Worm (Caenorhabditis elegans) whole organism, L4/young adult: ENCODE results near the gene trx-2.
"Not testable (repeated sequence)": the region's sequence is repeated elsewhere in the genome, so short reads cannot be mapped to it uniquely, and the experiment has no call there.

Experiments
- W03F9.2 ChIP-seq: fragments of 150-350 bp; optimal IDR thresholded peaks from 2 replicates; lab custom pipeline; 2014; ENCODE audit warnings: missing biosample characterization, missing genetic modification characterization
- dao-5 ChIP-seq: sonication (generic microtip); optimal IDR thresholded peaks from 2 replicates; lab custom pipeline; 2016; ENCODE audit warnings: missing genotype, missing genetic modification characterization, moderate library complexity, missing compliant biosample characterization
- him-1 ChIP-seq: sonication (generic microtip); optimal IDR thresholded peaks from 2 replicates; lab custom pipeline; 2016; ENCODE audit warnings: missing genotype, missing genetic modification reagents, missing genetic modification characterization, missing compliant biosample characterization

Gene trx-2

ce11 chrV:10339200-10339599 lies 24.7 kb downstream of the trx-2 start, which contains the start of gene K07C5.2:
K07C5.2 (plus strand) TSS chrV:10339500.
- no peak for TF ChIP-seq him-1
- TF ChIP-seq W03F9.2: no peak
- TF ChIP-seq dao-5 (tag; lab: Kevin White, UChicago): no peak

- not testable (repeated sequence) for TF ChIP-seq him-1; W03F9.2; dao-5 (tag; lab: Kevin White, UChicago)
These were observed 27.4 kb downstream of the trx-2 start, which contains the start of gene K07C5.13 for ce11 chrV:10341905-10342328. K07C5.13 (plus strand) TSS chrV:10342055.

- TF ChIP-seq W03F9.2 (no peak), him-1 (no peak), dao-5 (tag; lab: Kevin White, UChicago) (no peak)
These were observed 28.4 kb downstream of the trx-2 start, which contains the start of gene K07C5.3 for ce11 chrV:10342904-10343303. K07C5.3 (plus strand) TSS chrV:10343032.

- no peak for TF ChIP-seq him-1
These were observed 35.6 kb downstream of the trx-2 start, which contains the start of gene K07C5.9 for ce11 chrV:10350054-10350453. K07C5.9 (minus strand) TSS chrV:10350154.

DNA sequence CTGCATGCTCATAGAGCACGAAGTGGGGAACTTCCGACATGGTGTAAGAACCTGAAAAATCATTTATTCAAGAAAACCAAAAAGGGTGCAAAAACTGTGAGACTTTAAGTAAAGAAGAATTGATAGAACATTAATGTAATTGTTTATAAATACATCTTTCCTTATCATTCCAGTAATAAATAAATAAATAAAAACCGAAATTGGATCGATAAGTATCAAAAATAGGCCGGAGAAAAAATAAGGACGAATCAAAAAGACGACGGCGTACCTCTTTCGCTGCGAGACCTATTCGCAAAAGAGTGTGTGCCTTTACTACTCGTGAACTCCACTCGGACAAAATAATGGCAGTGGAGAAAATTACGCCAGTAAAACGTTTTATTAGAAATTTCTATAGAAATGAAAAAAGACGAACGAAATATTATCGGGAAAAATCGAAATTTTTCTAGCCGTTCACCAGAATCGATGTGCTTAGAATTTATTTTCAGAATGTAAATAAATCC lies 38.5 kb downstream of the trx-2 start, which contains the start of gene nol-56:
nol-56 (minus strand) TSS at position 51 of the 500 bp plus-strand sequence.
- TF ChIP-seq him-1: peak; percentile 28
- TF ChIP-seq W03F9.2: peak; percentile 93
- no peak for TF ChIP-seq dao-5 (tag; lab: Kevin White, UChicago)

ce11 chrV:10355773-10356335 lies 41.4 kb downstream of the trx-2 start, which contains the start of gene sluh-7:
sluh-7 (minus strand) TSS chrV:10355823.
- peak; percentile 32 for TF ChIP-seq him-1
- TF ChIP-seq W03F9.2: peak; percentile 86
- no peak for TF ChIP-seq dao-5 (tag; lab: Kevin White, UChicago)

DNA sequence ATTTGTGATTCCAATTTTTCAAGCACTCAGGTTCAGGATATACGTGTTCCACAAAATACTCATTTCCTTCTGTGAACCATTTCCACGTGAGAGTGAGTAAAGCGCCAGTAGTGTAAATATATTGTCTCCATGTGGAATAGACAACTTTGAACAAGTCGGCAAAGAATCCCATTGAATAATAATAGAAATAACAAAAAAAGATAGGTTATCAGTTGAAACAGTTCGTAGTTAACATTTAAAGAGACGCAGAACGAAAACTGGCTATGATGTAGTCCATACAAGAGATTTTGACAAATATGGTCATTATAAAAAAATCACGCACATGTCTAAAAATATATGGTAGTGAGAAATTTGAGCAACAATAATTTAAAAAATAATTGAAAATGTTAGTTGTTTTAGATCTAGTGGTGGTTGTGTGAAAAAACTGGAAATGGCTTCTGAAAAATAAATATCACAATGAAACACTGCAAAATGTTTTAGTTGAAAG lies 43.0 kb downstream of the trx-2 start, which contains the start of gene ceeh-2:
ceeh-2 (minus strand) TSS at position 437 of the 487 bp plus-strand sequence.
- TF ChIP-seq W03F9.2 (no peak), dao-5 (tag; lab: Kevin White, UChicago) (no peak), him-1 (no peak)

ce11 chrV:10358238-10358637 lies 43.8 kb downstream of the trx-2 start, which contains the start of gene ttll-15:
ttll-15 (plus strand) TSS chrV:10358538.
- TF ChIP-seq W03F9.2: no peak

DNA sequence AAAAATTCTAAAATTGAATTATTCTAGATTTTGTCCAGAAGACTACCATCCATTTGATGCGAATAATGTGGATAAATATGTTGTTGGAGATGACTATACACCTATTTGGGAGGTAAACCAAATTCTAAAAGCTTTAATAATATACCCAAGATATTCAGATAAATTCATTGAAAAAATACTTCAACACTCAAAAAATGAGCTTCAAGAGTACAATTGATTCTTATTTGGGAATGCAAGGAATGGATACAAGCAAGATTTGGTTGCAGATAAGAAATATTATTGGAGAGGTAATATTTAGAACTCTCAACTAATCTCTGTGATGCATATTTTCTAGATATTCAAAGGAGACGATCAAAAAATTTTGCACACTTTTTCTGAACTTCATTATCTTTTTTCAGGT lies 45.7 kb downstream of the trx-2 start:
- no peak for TF ChIP-seq him-1
- TF ChIP-seq W03F9.2: no peak
- no peak for TF ChIP-seq dao-5 (tag; lab: Kevin White, UChicago)

DNA sequence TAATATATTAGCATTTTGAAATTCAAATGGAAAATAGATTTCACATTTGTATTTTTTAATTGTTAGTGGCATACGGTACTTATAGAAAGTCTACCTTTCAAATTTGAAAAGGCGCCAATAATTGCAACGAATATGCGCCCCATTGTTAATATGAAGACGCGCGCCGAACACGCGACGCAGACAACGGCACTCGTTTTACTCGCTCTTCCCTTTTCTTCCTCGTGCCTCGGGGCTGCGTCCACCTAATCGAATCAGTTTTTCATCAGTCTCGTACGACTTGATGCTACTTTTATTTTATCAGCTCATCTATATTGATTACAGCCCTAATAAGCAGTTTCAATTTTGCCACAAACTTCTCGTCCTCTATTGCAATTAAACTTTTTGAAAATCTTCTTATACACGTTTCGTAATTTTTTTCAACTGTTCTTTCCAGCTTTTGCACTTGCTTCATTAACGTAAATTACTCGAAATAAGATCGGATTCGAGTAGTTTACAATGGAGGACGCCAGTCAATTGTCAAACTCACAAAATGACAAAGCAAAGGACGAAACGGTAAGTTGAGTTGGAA lies 47.4 kb downstream of the trx-2 start, which contains the start of gene cash-1:
cash-1 (plus strand) TSS at position 432 of the 568 bp plus-strand sequence.
- TF ChIP-seq him-1 (no peak), dao-5 (tag; lab: Kevin White, UChicago) (no peak), W03F9.2 (peak; percentile 73)

DNA sequence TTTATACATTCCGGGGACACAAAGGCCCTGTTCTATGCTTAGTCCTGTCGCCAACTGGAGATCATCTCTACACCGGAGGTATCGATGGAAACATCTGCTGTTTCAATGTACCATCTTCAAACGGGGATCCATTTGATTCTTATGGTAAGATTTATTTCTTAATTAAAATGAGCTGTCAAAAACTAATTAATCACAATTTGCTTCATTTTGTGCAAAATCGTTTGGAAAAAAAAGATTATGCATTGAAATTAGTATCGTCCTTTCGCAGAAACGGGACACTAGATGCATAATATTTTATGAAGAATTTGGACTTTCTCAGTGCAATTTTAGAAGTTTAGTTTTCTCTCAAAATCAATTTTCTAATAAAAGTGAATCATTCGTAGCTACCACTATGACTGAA lies 49.4 kb downstream of the trx-2 start:
- TF ChIP-seq W03F9.2 (no peak), dao-5 (tag; lab: Kevin White, UChicago) (no peak), him-1 (no peak)
